Worm (Caenorhabditis elegans) whole organism, mixed stage, embryonic: Measurements from ENCODE around the gene act-5.

Source experiments
- M03D4.4 ChIP-seq: sonication (generic microtip); optimal IDR thresholded peaks from 2 replicates; lab custom pipeline; 2017; ENCODE audit warnings: mild to moderate bottlenecking, missing genetic modification characterization, missing compliant biosample characterization
- bed-3 ChIP-seq: fragments of 200-800 bp; sonication (Bioruptor generic); optimal IDR thresholded peaks from 3 replicates; lab custom pipeline; 2018; ENCODE audit warnings: mild to moderate bottlenecking, missing genetic modification characterization, moderate library complexity, missing compliant biosample characterization
- blmp-1 ChIP-seq: fragments of 150-350 bp; optimal IDR thresholded peaks from 2 replicates; lab custom pipeline; 2014; ENCODE audit warnings: missing biosample characterization, missing genetic modification characterization
- ceh-39 ChIP-seq: fragments of 150-350 bp; optimal IDR thresholded peaks from 2 replicates; lab custom pipeline; 2014; ENCODE audit warnings: missing biosample characterization, missing genetic modification characterization
- ceh-43 ChIP-seq: fragments of 200-800 bp; sonication (Bioruptor generic); optimal IDR thresholded peaks from 2 replicates; lab custom pipeline; 2018; ENCODE audit warnings: mild to moderate bottlenecking, missing genetic modification characterization, moderate library complexity, missing compliant biosample characterization
- ceh-83 ChIP-seq: fragments of 200-800 bp; sonication (Bioruptor generic); optimal IDR thresholded peaks from 2 replicates; lab custom pipeline; 2018; ENCODE audit warnings: mild to moderate bottlenecking, missing genetic modification characterization, missing compliant biosample characterization
- ces-1 ChIP-seq: fragments of 150-350 bp; optimal IDR thresholded peaks from 2 replicates; lab custom pipeline; 2014; ENCODE audit warnings: missing biosample characterization, missing genetic modification reagents, missing genetic modification characterization
- drap-1 ChIP-seq: fragments of 200-800 bp; sonication (Bioruptor generic); optimal IDR thresholded peaks from 3 replicates; lab custom pipeline; 2018; ENCODE audit warnings: mild to moderate bottlenecking, missing genetic modification characterization, missing compliant biosample characterization
- elt-1 ChIP-seq: sonication (generic microtip); optimal IDR thresholded peaks from 2 replicates; lab custom pipeline; 2017; ENCODE audit warnings: missing genetic modification characterization, mild to moderate bottlenecking, missing compliant biosample characterization, antibody characterized with exemption, moderate library complexity, borderline replicate concordance; ENCODE audit not compliant: insufficient read depth
- elt-3 ChIP-seq: fragments of 150-350 bp; optimal IDR thresholded peaks from 2 replicates; lab custom pipeline; 2014; ENCODE audit warnings: missing biosample characterization, missing genetic modification characterization
- ham-2 ChIP-seq: fragments of 200-800 bp; sonication (Bioruptor generic); optimal IDR thresholded peaks from 2 replicates; lab custom pipeline; 2018; ENCODE audit warnings: mild to moderate bottlenecking, missing genetic modification characterization, missing compliant biosample characterization
- hlh-1 ChIP-seq: fragments of 150-350 bp; optimal IDR thresholded peaks from 2 replicates; lab custom pipeline; 2014; ENCODE audit warnings: missing biosample characterization, missing genetic modification reagents, missing genetic modification characterization
- lin-13 ChIP-seq: fragments of 150-350 bp; optimal IDR thresholded peaks from 2 replicates; lab custom pipeline; 2014; ENCODE audit warnings: missing biosample characterization, missing genetic modification characterization
- lin-32 ChIP-seq: fragments of 200-800 bp; sonication (Bioruptor generic); optimal IDR thresholded peaks from 2 replicates; lab custom pipeline; 2018; ENCODE audit warnings: mild to moderate bottlenecking, missing genetic modification characterization, missing compliant biosample characterization
- lsy-2 ChIP-seq: fragments of 150-350 bp; optimal IDR thresholded peaks from 2 replicates; lab custom pipeline; 2014; ENCODE audit warnings: missing biosample characterization, missing genetic modification characterization
- mab-5 ChIP-seq: fragments of 150-350 bp; optimal IDR thresholded peaks from 2 replicates; lab custom pipeline; 2014; ENCODE audit warnings: missing biosample characterization, missing genetic modification characterization
- mls-2 ChIP-seq: sonication (generic microtip); optimal IDR thresholded peaks from 2 replicates; lab custom pipeline; 2016; ENCODE audit warnings: mild to moderate bottlenecking, missing genetic modification characterization, moderate library complexity, missing compliant biosample characterization
- nhr-12 ChIP-seq: fragments of 150-350 bp; optimal IDR thresholded peaks from 2 replicates; lab custom pipeline; 2014; ENCODE audit warnings: missing biosample characterization, missing genetic modification characterization
- nhr-2 ChIP-seq: fragments of 150-350 bp; optimal IDR thresholded peaks from 2 replicates; lab custom pipeline; 2014; ENCODE audit warnings: missing biosample characterization, missing genetic modification characterization
- nhr-237 ChIP-seq: fragments of 150-350 bp; optimal IDR thresholded peaks from 2 replicates; lab custom pipeline; 2014; ENCODE audit warnings: missing biosample characterization, missing genetic modification characterization
- nhr-28 ChIP-seq: fragments of 150-350 bp; optimal IDR thresholded peaks from 2 replicates; lab custom pipeline; 2014; ENCODE audit warnings: missing biosample characterization, missing genetic modification characterization
- pha-4 ChIP-seq: fragments of 150-350 bp; optimal IDR thresholded peaks from 2 replicates; lab custom pipeline; 2018; ENCODE audit warnings: missing biosample characterization, missing genetic modification reagents, missing genetic modification characterization
- sem-2 ChIP-seq: fragments of 200-800 bp; sonication (Bioruptor generic); optimal IDR thresholded peaks from 2 replicates; lab custom pipeline; 2018; ENCODE audit warnings: mild to moderate bottlenecking, missing genetic modification characterization, missing compliant biosample characterization
- snpc-4 ChIP-seq: fragments of 150-350 bp; optimal IDR thresholded peaks from 2 replicates; lab custom pipeline; 2014; ENCODE audit warnings: missing biosample characterization, missing genetic modification characterization
- sptf-1 ChIP-seq: sonication (generic microtip); optimal IDR thresholded peaks from 2 replicates; lab custom pipeline; 2017; ENCODE audit warnings: mild to moderate bottlenecking, missing genetic modification characterization, moderate library complexity, missing compliant biosample characterization
- tbx-8 ChIP-seq: fragments of 200-800 bp; sonication (Bioruptor generic); optimal IDR thresholded peaks from 2 replicates; lab custom pipeline; 2018; ENCODE audit warnings: mild to moderate bottlenecking, missing genetic modification characterization, moderate library complexity, missing compliant biosample characterization
- unc-120 ChIP-seq: sonication (generic microtip); optimal IDR thresholded peaks from 2 replicates; lab custom pipeline; 2017; ENCODE audit warnings: missing genetic modification characterization, missing compliant biosample characterization; ENCODE audit not compliant: poor library complexity, severe bottlenecking
- unc-39 ChIP-seq: fragments of 150-350 bp; optimal IDR thresholded peaks from 2 replicates; lab custom pipeline; 2014; ENCODE audit warnings: missing biosample characterization, missing genetic modification characterization
- unc-62 ChIP-seq: fragments of 150-350 bp; optimal IDR thresholded peaks from 2 replicates; lab custom pipeline; 2014; ENCODE audit warnings: missing biosample characterization, missing genetic modification reagents, missing genetic modification characterization
- zip-8 ChIP-seq: fragments of 150-350 bp; optimal IDR thresholded peaks from 2 replicates; lab custom pipeline; 2014; ENCODE audit warnings: missing biosample characterization, missing genetic modification characterization
- ztf-11 ChIP-seq: fragments of 150-350 bp; optimal IDR thresholded peaks from 2 replicates; lab custom pipeline; 2014; ENCODE audit warnings: missing biosample characterization, missing genetic modification characterization

act-5 gene

DNA sequence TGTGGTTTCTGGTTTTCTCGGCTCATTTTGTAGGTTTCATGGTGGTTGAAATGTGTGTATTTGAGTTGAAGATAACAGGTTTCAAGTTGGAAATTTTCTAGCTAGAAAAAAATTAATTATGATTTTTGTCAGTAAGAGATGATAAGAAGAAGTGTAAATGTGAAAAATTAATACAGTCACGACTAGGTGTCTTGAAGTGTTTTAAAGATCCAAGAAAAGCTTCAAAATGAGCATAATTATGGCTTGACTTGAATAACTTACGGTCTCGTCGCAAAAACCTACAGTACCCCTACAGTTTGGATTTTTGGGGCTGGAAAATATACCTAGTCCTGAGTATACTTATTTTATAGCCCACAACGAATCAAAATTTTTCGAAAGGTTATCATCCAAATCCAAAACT, 35.5 kb downstream of the act-5 start, which contains the start of gene exc-12:
Gene exc-12, minus strand, starts transcription at position 101 of the 400 bp plus-strand sequence.
- TF ChIP-seq bed-3 (GFP tag; lab: Kevin White, UChicago) (no peak), mls-2 (tag; lab: Kevin White, UChicago) (no peak), ceh-39 (no peak), nhr-2 (tag; lab: Kevin White, UChicago) (no peak), sem-2 (GFP tag; lab: Kevin White, UChicago) (no peak), snpc-4 (tag; lab: Kevin White, UChicago) (no peak), M03D4.4 (tag; lab: Kevin White, UChicago) (no peak), pha-4 (tag; lab: Kevin White, UChicago) (no peak), drap-1 (no peak)

DNA sequence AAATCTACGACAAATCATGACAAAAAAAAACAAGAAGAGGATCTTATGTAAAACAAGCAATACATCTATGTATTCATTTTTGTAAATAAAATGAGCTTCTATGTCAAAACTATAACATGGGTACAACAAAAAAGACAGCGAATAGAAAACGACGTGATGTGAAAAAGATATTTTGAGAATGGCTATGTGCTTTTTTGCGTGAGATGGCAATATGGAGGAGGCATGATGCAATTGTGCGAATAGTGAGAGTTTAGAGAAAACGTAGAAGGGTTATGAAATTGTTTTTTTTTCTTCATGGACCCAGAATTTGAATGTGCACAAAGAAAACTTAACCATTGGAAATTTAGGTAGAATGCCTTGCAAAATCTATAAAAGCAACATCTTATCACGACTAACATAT, 39.9 kb downstream of the act-5 start:
- TF ChIP-seq tbx-8 (GFP tag; lab: Kevin White, UChicago): no peak
- TF ChIP-seq ces-1 (GFP tag; lab: Kevin White, UChicago): peak; percentile 60
- TF ChIP-seq unc-120 (tag; lab: Kevin White, UChicago): no peak
- no peak for TF ChIP-seq ceh-83
- no peak for TF ChIP-seq unc-39 (tag; lab: Kevin White, UChicago)

DNA sequence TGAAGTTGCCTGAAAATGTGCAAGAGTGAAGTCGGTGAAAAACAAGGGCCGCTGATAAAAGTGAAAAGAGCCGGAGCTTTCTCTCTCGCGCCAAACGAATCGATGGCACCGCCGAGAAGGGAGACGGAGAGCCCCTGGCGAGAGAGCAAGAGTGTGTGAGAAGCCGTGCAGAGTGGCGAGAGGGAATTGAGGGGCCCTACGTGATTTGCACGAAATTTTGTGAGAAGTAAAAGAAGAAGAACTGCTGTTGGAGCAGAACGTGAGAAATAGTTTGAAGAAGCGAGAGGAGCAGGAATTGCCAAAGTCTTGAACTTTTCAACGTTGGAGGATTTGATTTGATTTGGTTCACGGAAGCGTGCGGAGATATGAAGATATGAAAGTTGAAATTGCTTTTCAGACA, 40.9 kb downstream of the act-5 start, which contains the start of gene aldo-1:
Gene aldo-1, minus strand, starts transcription at position 9 of the 400 bp plus-strand sequence.
- TF ChIP-seq nhr-2 (tag; lab: Kevin White, UChicago): no peak
- TF ChIP-seq unc-120 (tag; lab: Kevin White, UChicago): peak; percentile 73
- peak; percentile 74 for TF ChIP-seq ces-1 (GFP tag; lab: Kevin White, UChicago)

DNA sequence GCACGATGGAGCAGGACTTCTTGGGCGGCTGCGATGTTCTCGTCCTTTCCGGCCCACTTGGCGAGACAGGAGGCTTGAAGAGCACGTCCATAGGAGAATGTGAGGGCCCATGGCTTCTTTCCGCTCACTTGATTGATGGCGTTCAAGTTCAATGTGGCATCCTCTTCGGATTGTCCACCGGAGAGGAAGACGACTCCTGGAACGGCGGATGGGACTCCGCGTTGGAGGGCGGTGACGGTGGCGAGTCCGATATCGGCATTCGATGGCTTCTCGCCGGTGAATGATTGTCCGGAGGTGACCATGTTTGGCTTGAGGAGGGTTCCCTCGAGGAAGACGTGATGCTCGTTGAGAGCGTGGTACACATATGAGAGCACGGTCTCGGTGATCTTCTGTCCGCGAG, 42.3 kb downstream of the act-5 start:
- TF ChIP-seq pha-4 (tag; lab: Kevin White, UChicago) (no peak), ztf-11 (no peak), sptf-1 (no peak), ces-1 (GFP tag; lab: Kevin White, UChicago) (no peak), ceh-83 (no peak), ceh-43 (GFP tag; lab: Kevin White, UChicago) (no peak), blmp-1 (tag; lab: Kevin White, UChicago) (no peak), nhr-237 (tag; lab: Kevin White, UChicago) (no peak), bed-3 (GFP tag; lab: Kevin White, UChicago) (no peak), mab-5 (no peak), ham-2 (GFP tag; lab: Kevin White, UChicago) (no peak), nhr-12 (tag; lab: Kevin White, UChicago) (no peak), lin-32 (GFP tag; lab: Kevin White, UChicago) (no peak), unc-62 (no peak), zip-8 (tag; lab: Kevin White, UChicago) (no peak), hlh-1 (no peak), elt-3 (no peak), M03D4.4 (tag; lab: Kevin White, UChicago) (no peak)
- TF ChIP-seq, all 35 proteins: peak for 0

DNA sequence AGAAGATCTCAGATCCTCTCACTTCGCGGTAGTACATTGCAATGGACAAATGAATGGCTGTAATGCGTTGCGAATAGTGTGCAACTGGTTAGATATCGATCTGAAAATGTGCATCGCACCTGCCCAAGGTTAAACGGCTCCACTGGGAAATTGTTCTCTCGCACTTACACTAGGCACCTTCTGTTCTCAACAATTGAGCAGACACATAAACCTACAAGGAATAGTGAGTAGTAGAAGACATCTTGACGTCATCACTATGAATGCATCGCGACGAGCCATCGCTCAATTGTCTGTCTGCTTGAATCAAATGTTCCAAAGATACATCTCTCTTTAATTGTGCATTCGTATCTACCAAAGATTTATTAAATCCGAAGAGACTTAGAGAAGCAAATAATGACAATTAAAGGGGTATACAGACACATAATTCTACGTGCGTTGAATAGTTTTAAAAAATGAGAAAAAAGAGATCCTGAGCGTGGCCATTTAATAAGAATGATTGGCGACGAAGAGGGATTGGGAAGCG, 42.8 kb downstream of the act-5 start, which contains the start of gene T05D4.2:
Gene T05D4.2, minus strand, starts transcription at position 83 of the 523 bp plus-strand sequence.
- TF ChIP-seq mls-2 (tag; lab: Kevin White, UChicago) (no peak), bed-3 (GFP tag; lab: Kevin White, UChicago) (no peak), mab-5 (no peak), unc-62 (no peak), lin-13 (tag; lab: Kevin White, UChicago) (no peak)

DNA sequence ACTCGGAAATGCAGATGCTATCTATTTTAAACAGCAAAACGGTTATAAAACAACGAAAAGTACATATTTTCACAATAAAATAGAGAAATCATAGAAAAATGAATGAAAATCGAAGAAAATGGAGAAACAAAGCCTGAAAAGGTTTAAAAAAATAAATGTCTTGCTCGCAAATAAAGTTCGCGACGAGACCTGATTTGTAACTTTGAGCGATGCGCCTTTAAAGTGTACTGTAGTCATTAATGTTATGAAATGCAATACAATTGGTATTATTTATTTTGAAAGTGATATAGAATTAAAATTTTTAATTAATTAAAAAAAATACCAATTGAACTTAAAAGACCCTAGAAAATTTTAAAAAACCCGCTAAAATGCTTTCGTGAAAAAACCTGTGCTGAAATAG, 44.6 kb downstream of the act-5 start:
- TF ChIP-seq mls-2 (tag; lab: Kevin White, UChicago) (no peak), lin-32 (GFP tag; lab: Kevin White, UChicago) (no peak), unc-120 (tag; lab: Kevin White, UChicago) (no peak), sem-2 (GFP tag; lab: Kevin White, UChicago) (no peak), bed-3 (GFP tag; lab: Kevin White, UChicago) (no peak), snpc-4 (tag; lab: Kevin White, UChicago) (no peak), lsy-2 (tag; lab: Kevin White, UChicago) (no peak), drap-1 (no peak), elt-1 (tag; lab: Kevin White, UChicago) (no peak), nhr-12 (tag; lab: Kevin White, UChicago) (no peak), mab-5 (no peak), nhr-28 (tag; lab: Kevin White, UChicago) (no peak), hlh-1 (no peak), zip-8 (tag; lab: Kevin White, UChicago) (no peak), pha-4 (tag; lab: Kevin White, UChicago) (no peak), lin-13 (tag; lab: Kevin White, UChicago) (no peak)
- TF ChIP-seq, all 35 proteins: peak for 0
